Fruit fly (Drosophila melanogaster) whole organism, embryonic: Measurements from ENCODE around the gene CG3777.

Source experiments
- Ada2b ChIP-seq: fragments of 200-800 bp; sonication (Bioruptor generic); IDR thresholded peaks from 2 replicates; pipeline ENCODE4 v1.3.6; 2022; ENCODE audit warnings: missing biosample characterization, missing genetic modification characterization
- Aef1 ChIP-seq: fragments of 200-800 bp; sonication (Bioruptor generic); IDR thresholded peaks from 3 replicates; pipeline ENCODE4 v1.3.6; 2022; ENCODE audit warnings: missing biosample characterization, missing genetic modification characterization
- CG13123 ChIP-seq: fragments of 200-800 bp; sonication (Bioruptor generic); optimal IDR thresholded peaks from 2 replicates; lab custom pipeline; 2016; ENCODE audit warnings: missing biosample characterization, missing genetic modification characterization
- CG15696 ChIP-seq: fragments of 200-800 bp; sonication (Bioruptor generic); optimal IDR thresholded peaks from 2 replicates; lab custom pipeline; 2019; ENCODE audit warnings: missing biosample characterization, mild to moderate bottlenecking, missing genetic modification characterization, moderate library complexity
- CG17359 ChIP-seq: fragments of 200-800 bp; sonication (Bioruptor generic); optimal IDR thresholded peaks from 3 replicates; lab custom pipeline; 2018; ENCODE audit warnings: missing biosample characterization, mild to moderate bottlenecking, missing genetic modification characterization, moderate library complexity
- CG17829 ChIP-seq: fragments of 200-800 bp; optimal IDR thresholded peaks from 2 replicates; lab custom pipeline; 2019; ENCODE audit warnings: missing biosample characterization, mild to moderate bottlenecking, missing genetic modification characterization, moderate library complexity
- CG18262 ChIP-seq: fragments of 200-800 bp; optimal IDR thresholded peaks from 3 replicates; lab custom pipeline; 2019; ENCODE audit warnings: missing biosample characterization, mild to moderate bottlenecking, missing genetic modification characterization, moderate library complexity
- CG18599 ChIP-seq: fragments of 200-800 bp; sonication (Bioruptor generic); optimal IDR thresholded peaks from 3 replicates; lab custom pipeline; 2017; ENCODE audit warnings: missing biosample characterization, missing genetic modification characterization, mild to moderate bottlenecking, moderate library complexity, missing genetic modification reagents
- CG2202 ChIP-seq: fragments of 200-800 bp; sonication (Bioruptor generic); optimal IDR thresholded peaks from 2 replicates; lab custom pipeline; 2018; ENCODE audit warnings: missing biosample characterization, mild to moderate bottlenecking, missing genetic modification characterization
- CG2678 ChIP-seq: fragments of 200-800 bp; sonication (Bioruptor generic); optimal IDR thresholded peaks from 3 replicates; lab custom pipeline; 2019; ENCODE audit warnings: missing biosample characterization, mild to moderate bottlenecking, missing genetic modification characterization, moderate library complexity
- CG31441 ChIP-seq: fragments of 200-800 bp; sonication (Bioruptor generic); IDR thresholded peaks from 2 replicates; pipeline ENCODE4 v1.3.6; 2022; ENCODE audit warnings: missing biosample characterization, missing genetic modification characterization
- CG42726 ChIP-seq: fragments of 200-800 bp; sonication (Bioruptor generic); IDR thresholded peaks from 2 replicates; pipeline ENCODE4 v1.3.6; 2022; ENCODE audit warnings: missing biosample characterization, missing genetic modification characterization; ENCODE audit not compliant: partially characterized antibody
- CG6689 ChIP-seq: fragments of 200-800 bp; sonication (Bioruptor generic); IDR thresholded peaks from 2 replicates; pipeline ENCODE4 v1.3.6; 2022; ENCODE audit warnings: missing biosample characterization, missing genetic modification characterization
- CG7786 ChIP-seq: fragments of 200-800 bp; sonication (Bioruptor generic); optimal IDR thresholded peaks from 2 replicates; lab custom pipeline; 2016; ENCODE audit warnings: missing biosample characterization, missing genetic modification characterization
- CG9932 ChIP-seq: fragments of 200-800 bp; sonication (Bioruptor generic); IDR thresholded peaks from 2 replicates; pipeline ENCODE4 v1.3.6; 2022; ENCODE audit warnings: missing biosample characterization, missing genetic modification characterization
- D19B ChIP-seq: fragments of 200-800 bp; sonication (Bioruptor generic); optimal IDR thresholded peaks from 2 replicates; lab custom pipeline; 2017; ENCODE audit warnings: missing biosample characterization, mild to moderate bottlenecking, missing genetic modification characterization
- Drgx ChIP-seq: fragments of 200-800 bp; sonication (Bioruptor generic); IDR thresholded peaks from 2 replicates; pipeline ENCODE4 v1.3.6; 2022; ENCODE audit warnings: missing biosample characterization, missing genetic modification characterization
- Eip74EF ChIP-seq, 2 experiments: fragments of 200-800 bp in 1 of 2; fragments of >200 bp in 1 of 2; sonication (Bioruptor generic) in 1 of 2; optimal IDR thresholded peaks; 2 replicates each; lab custom pipeline; 2017 to 2019; ENCODE audit warnings: missing biosample characterization in 2 of 2, missing genetic modification characterization in 2 of 2, mild to moderate bottlenecking in 1 of 2, moderate library complexity in 1 of 2
- HLH3B ChIP-seq: fragments of 200-800 bp; sonication (Bioruptor generic); IDR thresholded peaks from 2 replicates; pipeline ENCODE4 v1.3.6; 2022; ENCODE audit warnings: missing biosample characterization, missing genetic modification characterization
- Hr39 ChIP-seq: fragments of >200 bp; optimal IDR thresholded peaks from 2 replicates; lab custom pipeline; 2017
- Hr78 ChIP-seq, 2 experiments: fragments of 200-800 bp in 1 of 2; fragments of >200 bp in 1 of 2; sonication (Bioruptor generic) in 1 of 2; optimal IDR thresholded peaks; 2 replicates each; lab custom pipeline; 2017 to 2019; ENCODE audit warnings: missing biosample characterization in 2 of 2, missing genetic modification characterization in 2 of 2, mild to moderate bottlenecking in 1 of 2, moderate library complexity in 1 of 2
- TFAM ChIP-seq: fragments of 200-800 bp; sonication (Bioruptor generic); optimal IDR thresholded peaks from 2 replicates; lab custom pipeline; 2017; ENCODE audit warnings: missing biosample characterization, missing genetic modification characterization, inconsistent platforms
- ara ChIP-seq: fragments of 200-800 bp; sonication (Bioruptor generic); IDR thresholded peaks from 2 replicates; pipeline ENCODE4 v1.3.6; 2022; ENCODE audit warnings: missing biosample characterization, missing genetic modification characterization
- ase ChIP-seq: fragments of 200-800 bp; sonication (Bioruptor generic); IDR thresholded peaks from 3 replicates; pipeline ENCODE4 v1.3.6; 2022; ENCODE audit warnings: missing biosample characterization, missing genetic modification characterization
- crol ChIP-seq: fragments of 200-800 bp; sonication (Bioruptor generic); IDR thresholded peaks from 2 replicates; pipeline ENCODE4 v1.3.6; 2022; ENCODE audit warnings: missing biosample characterization, missing genetic modification characterization
- disco-r ChIP-seq: fragments of 200-800 bp; sonication (Bioruptor generic); optimal IDR thresholded peaks from 2 replicates; lab custom pipeline; 2016; ENCODE audit warnings: missing biosample characterization, missing genetic modification characterization
- dmrt99B ChIP-seq: fragments of 200-800 bp; sonication (Bioruptor generic); optimal IDR thresholded peaks from 2 replicates; lab custom pipeline; 2018; ENCODE audit warnings: missing biosample characterization, mild to moderate bottlenecking, missing genetic modification characterization, moderate library complexity
- fd64A ChIP-seq: fragments of 200-800 bp; sonication (Bioruptor generic); optimal IDR thresholded peaks from 3 replicates; lab custom pipeline; 2018; ENCODE audit warnings: missing biosample characterization, mild to moderate bottlenecking, missing genetic modification characterization
- fd96Cb ChIP-seq: fragments of 200-800 bp; sonication (Bioruptor generic); optimal IDR thresholded peaks from 2 replicates; lab custom pipeline; 2018; ENCODE audit warnings: missing biosample characterization, mild to moderate bottlenecking, missing genetic modification characterization, moderate library complexity
- gsb-n ChIP-seq: fragments of 200-800 bp; sonication (Bioruptor generic); optimal IDR thresholded peaks from 3 replicates; lab custom pipeline; 2018; ENCODE audit warnings: missing biosample characterization, mild to moderate bottlenecking, missing genetic modification characterization
- kah ChIP-seq: fragments of 200-800 bp; sonication (Bioruptor generic); optimal IDR thresholded peaks from 2 replicates; lab custom pipeline; 2018; ENCODE audit warnings: missing biosample characterization, mild to moderate bottlenecking, missing genetic modification characterization
- lov ChIP-seq, 2 experiments: fragments of 200-800 bp in 1 of 2; fragments of >200 bp in 1 of 2; sonication (Bioruptor generic) in 1 of 2; IDR thresholded peaks in 1 of 2; optimal IDR thresholded peaks in 1 of 2; 2 replicates in 1 of 2; 3 replicates in 1 of 2; pipeline versions ENCODE4 v1.3.6 to Lab custom; 2017 to 2022; ENCODE audit warnings: missing biosample characterization in 1 of 2, missing genetic modification characterization in 1 of 2
- maf-S ChIP-seq: fragments of 200-800 bp; sonication (Bioruptor generic); optimal IDR thresholded peaks from 2 replicates; lab custom pipeline; 2016; ENCODE audit warnings: missing biosample characterization, missing genetic modification characterization
- mld ChIP-seq: fragments of 200-800 bp; sonication (Bioruptor generic); IDR thresholded peaks from 3 replicates; pipeline ENCODE4 v1.3.6; 2022; ENCODE audit warnings: missing biosample characterization, missing genetic modification characterization; ENCODE audit not compliant: partially characterized antibody
- phol ChIP-seq: fragments of 200-800 bp; sonication (Bioruptor generic); optimal IDR thresholded peaks from 3 replicates; lab custom pipeline; 2018; ENCODE audit warnings: missing biosample characterization, mild to moderate bottlenecking, missing genetic modification characterization, moderate library complexity
- pum ChIP-seq: fragments of 200-800 bp; sonication (Bioruptor generic); optimal IDR thresholded peaks from 2 replicates; lab custom pipeline; 2016; ENCODE audit warnings: missing biosample characterization, missing genetic modification characterization
- row ChIP-seq: fragments of 200-800 bp; sonication (Bioruptor generic); IDR thresholded peaks from 3 replicates; pipeline ENCODE4 v1.3.6; 2022; ENCODE audit warnings: missing biosample characterization, missing genetic modification characterization
- seq ChIP-seq: fragments of 200-800 bp; sonication (Bioruptor generic); IDR thresholded peaks from 2 replicates; pipeline ENCODE4 v1.3.6; 2022; ENCODE audit warnings: missing biosample characterization, missing genetic modification characterization
- shn ChIP-seq: fragments of 200-800 bp; sonication (Bioruptor generic); optimal IDR thresholded peaks from 3 replicates; lab custom pipeline; 2016; ENCODE audit warnings: missing biosample characterization, missing genetic modification characterization
- so ChIP-seq: fragments of 200-800 bp; sonication (Bioruptor generic); IDR thresholded peaks from 3 replicates; pipeline ENCODE4 v1.3.6; 2022; ENCODE audit warnings: missing biosample characterization, missing genetic modification characterization
- twi ChIP-seq: fragments of 200-800 bp; optimal IDR thresholded peaks from 2 replicates; lab custom pipeline; 2019; ENCODE audit warnings: missing biosample characterization, mild to moderate bottlenecking, missing genetic modification characterization, moderate library complexity
- vvl ChIP-seq: fragments of 200-800 bp; sonication (Bioruptor generic); IDR thresholded peaks from 2 replicates; pipeline ENCODE4 v1.3.6; 2022; ENCODE audit warnings: missing biosample characterization, missing genetic modification characterization

The CG3777 gene

dm6 chrX:339866-340571 lies 60.5 kb downstream of the CG3777 start (continued):
- TF ChIP-seq CG9932 (GFP tag; lab: Robert Waterston, UW) (no peak), dmrt99B (peak; percentile 50), CG2678 (tag; lab: Kevin White, UChicago) (peak; percentile 13), pum (GFP tag; lab: Kevin White, UChicago) (no peak), CG2202 (tag; lab: Kevin White, UChicago) (no peak), ase (no peak), HLH3B (GFP tag; lab: Robert Waterston, UW) (0 out of 2 replicates have a peak, but pooled peaks have one; percentile 11), shn (GFP tag; lab: Kevin White, UChicago) (no peak), CG42726 (no peak), gsb-n (tag; lab: Kevin White, UChicago) (peak; percentile 5), fd96Cb (tag; lab: Kevin White, UChicago) (no peak), Drgx (GFP tag; lab: Robert Waterston, UW) (no peak), Eip74EF (GFP tag; optimal IDR thresholded peaks at IDR 0.05; lab: Kevin White, UChicago) (peak in 1 of 2 experiments; percentile 53), CG13123 (no peak), Ada2b (GFP tag; lab: Robert Waterston, UW) (no peak), fd64A (no peak), crol (GFP tag; lab: Robert Waterston, UW) (no peak), twi (no peak), kah (no peak), seq (no peak), lov (optimal IDR thresholded peaks at IDR 0.05; lab: Kevin White, UChicago) (no peak), lov (GFP tag; IDR thresholded peaks at IDR 0.05; lab: Robert Waterston, UW) (no peak), CG18599 (no peak), CG31441 (GFP tag; lab: Robert Waterston, UW) (peak; percentile 40; the same call in 1 of the 2 replicates), Hr39 (lab: Kevin White, UChicago) (no peak), so (GFP tag; lab: Robert Waterston, UW) (no peak), D19B (GFP tag; lab: Kevin White, UChicago) (no peak), phol (peak; percentile 32), Hr78 (GFP tag; optimal IDR thresholded peaks at IDR 0.05; lab: Kevin White, UChicago) (peak in 1 of 2 experiments; percentile 53), CG7786 (no peak), CG18262 (peak; percentile 10), CG17359 (tag; lab: Kevin White, UChicago) (peak; percentile 20), CG17829 (peak; percentile 4), mld (GFP tag; lab: Robert Waterston, UW) (no peak), TFAM (GFP tag; lab: Kevin White, UChicago) (no peak), CG6689 (GFP tag; lab: Robert Waterston, UW) (no peak), ara (GFP tag; lab: Robert Waterston, UW) (no peak), CG15696 (tag; lab: Kevin White, UChicago) (no peak)

dm6 chrX:340809-341208 lies 61.3 kb downstream of the CG3777 start:
- TF ChIP-seq disco-r (no peak), vvl (GFP tag; lab: Robert Waterston, UW) (peak; percentile 40), maf-S (no peak), row (GFP tag; lab: Robert Waterston, UW) (0 out of 3 replicates have a peak, but pooled peaks have one; percentile 23), Aef1 (GFP tag; lab: Robert Waterston, UW) (no peak), Drgx (GFP tag; lab: Robert Waterston, UW) (peak; percentile 32; the same call in 1 of the 2 replicates)
